Worm (Caenorhabditis elegans) whole organism, L4 larva: ENCODE results near the gene sqv-2.

ENCODE experiments used
- D1046.2 ChIP-seq: fragments of 200-800 bp; sonication (Bioruptor generic); IDR thresholded peaks from 2 replicates; pipeline ENCODE4 v1.3.6; 2022; ENCODE audit warnings: missing genetic modification characterization, missing compliant biosample characterization
- F26F4.8 ChIP-seq: fragments of 200-800 bp; sonication (Bioruptor generic); conservative IDR thresholded peaks from 2 replicates; pipeline ENCODE4 v1.3.6; 2022; ENCODE audit warnings: missing genetic modification characterization, missing compliant biosample characterization
- F49E8.2 ChIP-seq: sonication (generic microtip); optimal IDR thresholded peaks from 2 replicates; lab custom pipeline; 2016; ENCODE audit warnings: missing compliant biosample characterization, mild to moderate bottlenecking, missing genetic modification characterization, borderline replicate concordance
- T20F7.1 ChIP-seq: fragments of 200-800 bp; sonication (Bioruptor generic); optimal IDR thresholded peaks from 2 replicates; lab custom pipeline; 2018; ENCODE audit warnings: mild to moderate bottlenecking, missing genetic modification characterization, missing compliant biosample characterization
- T26A8.4 ChIP-seq: fragments of 200-800 bp; sonication (Bioruptor generic); IDR thresholded peaks from 2 replicates; pipeline ENCODE4 v1.3.6; 2022; ENCODE audit warnings: missing genetic modification characterization, missing compliant biosample characterization
- Y75B8A.6 ChIP-seq: fragments of 200-800 bp; sonication (Bioruptor generic); IDR thresholded peaks from 2 replicates; pipeline ENCODE4 v1.3.6; 2022; ENCODE audit warnings: missing genetic modification reagents, missing genetic modification characterization, missing compliant biosample characterization
- ZK337.2 ChIP-seq: fragments of 200-800 bp; sonication (Bioruptor generic); IDR thresholded peaks from 2 replicates; pipeline ENCODE4 v1.3.6; 2022; ENCODE audit warnings: missing genetic modification reagents, missing genetic modification characterization, missing compliant biosample characterization
- aly-2 ChIP-seq: sonication (generic microtip); optimal IDR thresholded peaks from 2 replicates; lab custom pipeline; 2018; ENCODE audit warnings: missing biosample characterization, missing genetic modification characterization
- attf-4 ChIP-seq: sonication (generic microtip); optimal IDR thresholded peaks from 3 replicates; lab custom pipeline; 2017; ENCODE audit warnings: missing biosample characterization, missing genetic modification characterization
- cey-2 ChIP-seq: sonication (generic microtip); optimal IDR thresholded peaks from 3 replicates; lab custom pipeline; 2017; ENCODE audit warnings: missing genetic modification characterization, mild to moderate bottlenecking, missing compliant biosample characterization, antibody characterized with exemption, borderline replicate concordance; ENCODE audit not compliant: insufficient read depth
- ctbp-1 ChIP-seq: fragments of 200-800 bp; sonication (Bioruptor generic); IDR thresholded peaks from 2 replicates; pipeline ENCODE4 v1.3.6; 2022; ENCODE audit warnings: missing genetic modification reagents, missing genetic modification characterization, missing compliant biosample characterization
- daf-16 ChIP-seq, 3 experiments: sonication (generic microtip); optimal IDR thresholded peaks; 2 replicates each; lab custom pipeline; 2016 to 2017; ENCODE audit warnings: missing genetic modification characterization in 3 of 3, missing genetic modification reagents in 3 of 3, mild to moderate bottlenecking in 2 of 3, missing compliant biosample characterization in 2 of 3, missing biosample characterization in 1 of 3, moderate library complexity in 1 of 3
- dmd-9 ChIP-seq: fragments of 200-800 bp; sonication (Bioruptor generic); IDR thresholded peaks from 2 replicates; pipeline ENCODE4 v1.3.6; 2022; ENCODE audit warnings: missing genetic modification reagents, missing genetic modification characterization, missing compliant biosample characterization
- dve-1 ChIP-seq: sonication (generic microtip); optimal IDR thresholded peaks from 2 replicates; lab custom pipeline; 2017; ENCODE audit warnings: antibody characterized with exemption, mild to moderate bottlenecking, missing genetic modification characterization, missing compliant biosample characterization; ENCODE audit not compliant: insufficient read depth
- egl-27 ChIP-seq: sonication (generic microtip); optimal IDR thresholded peaks from 3 replicates; lab custom pipeline; 2017; ENCODE audit warnings: missing biosample characterization, missing genetic modification reagents, missing genetic modification characterization
- egl-43 ChIP-seq: fragments of 200-800 bp; sonication (Bioruptor generic); IDR thresholded peaks from 2 replicates; pipeline ENCODE4 v1.3.6; 2022; ENCODE audit warnings: missing genetic modification reagents, missing genetic modification characterization, missing compliant biosample characterization
- fos-1 ChIP-seq: fragments of 150-350 bp; optimal IDR thresholded peaks from 2 replicates; lab custom pipeline; 2014; ENCODE audit warnings: missing biosample characterization, missing genetic modification characterization
- hlh-11 ChIP-seq: fragments of 200-800 bp; sonication (Bioruptor generic); optimal IDR thresholded peaks from 2 replicates; lab custom pipeline; 2018; ENCODE audit warnings: mild to moderate bottlenecking, missing genetic modification characterization, missing compliant biosample characterization
- lin-1 ChIP-seq: fragments of 200-800 bp; sonication (Bioruptor generic); IDR thresholded peaks from 2 replicates; pipeline ENCODE4 v1.3.6; 2022; ENCODE audit warnings: missing genetic modification reagents, missing genetic modification characterization, missing compliant biosample characterization
- lin-13 ChIP-seq: fragments of 150-350 bp; optimal IDR thresholded peaks from 2 replicates; lab custom pipeline; 2014; ENCODE audit warnings: missing biosample characterization, missing genetic modification reagents, missing genetic modification characterization
- lin-29 ChIP-seq: fragments of 200-800 bp; sonication (Bioruptor generic); IDR thresholded peaks from 2 replicates; pipeline ENCODE4 v1.3.6; 2022; ENCODE audit warnings: missing genetic modification reagents, missing genetic modification characterization, missing compliant biosample characterization
- madf-9 ChIP-seq: fragments of 200-800 bp; sonication (Bioruptor generic); conservative IDR thresholded peaks from 2 replicates; pipeline ENCODE4 v1.3.6; 2022; ENCODE audit warnings: missing genetic modification reagents, missing genetic modification characterization, missing compliant biosample characterization
- mdt-29 ChIP-seq: fragments of 200-800 bp; sonication (Bioruptor generic); IDR thresholded peaks from 2 replicates; pipeline ENCODE4 v1.3.6; 2022; ENCODE audit warnings: missing genetic modification reagents, missing genetic modification characterization, missing compliant biosample characterization
- mes-2 ChIP-seq: sonication (generic microtip); optimal IDR thresholded peaks from 2 replicates; lab custom pipeline; 2016; ENCODE audit warnings: missing genotype, mild to moderate bottlenecking, missing genetic modification characterization, missing compliant biosample characterization; ENCODE audit not compliant: poor library complexity, severe bottlenecking
- nhr-10 ChIP-seq: fragments of 150-350 bp; optimal IDR thresholded peaks from 2 replicates; lab custom pipeline; 2014; ENCODE audit warnings: missing biosample characterization, missing genetic modification characterization
- nhr-102 ChIP-seq: sonication (generic microtip); optimal IDR thresholded peaks from 2 replicates; lab custom pipeline; 2016; ENCODE audit warnings: mild to moderate bottlenecking, missing genetic modification characterization, moderate library complexity, missing compliant biosample characterization
- nhr-28 ChIP-seq: fragments of 150-350 bp; optimal IDR thresholded peaks from 2 replicates; lab custom pipeline; 2014; ENCODE audit warnings: missing biosample characterization, missing genetic modification characterization
- nhr-48 ChIP-seq: sonication (generic microtip); optimal IDR thresholded peaks from 2 replicates; lab custom pipeline; 2016; ENCODE audit warnings: mild to moderate bottlenecking, missing genetic modification characterization, missing compliant biosample characterization
- php-3 ChIP-seq: fragments of 200-800 bp; sonication (Bioruptor generic); IDR thresholded peaks from 2 replicates; pipeline ENCODE4 v1.3.6; 2022; ENCODE audit warnings: missing genetic modification reagents, missing genetic modification characterization, missing compliant biosample characterization
- sdz-12 ChIP-seq: fragments of 200-800 bp; sonication (Bioruptor generic); optimal IDR thresholded peaks from 2 replicates; lab custom pipeline; 2018; ENCODE audit warnings: mild to moderate bottlenecking, missing genetic modification characterization, missing compliant biosample characterization
- set-16 ChIP-seq: fragments of 200-800 bp; sonication (Bioruptor generic); IDR thresholded peaks from 2 replicates; pipeline ENCODE4 v1.3.6; 2022; ENCODE audit warnings: missing genetic modification reagents, missing genetic modification characterization, missing compliant biosample characterization
- spr-3 ChIP-seq: fragments of 200-800 bp; sonication (Bioruptor generic); optimal IDR thresholded peaks from 2 replicates; lab custom pipeline; 2018; ENCODE audit warnings: mild to moderate bottlenecking, missing genetic modification characterization, missing compliant biosample characterization
- tag-97 ChIP-seq: fragments of 200-800 bp; sonication (Bioruptor generic); IDR thresholded peaks from 2 replicates; pipeline ENCODE4 v1.3.6; 2022; ENCODE audit warnings: missing genetic modification characterization, missing compliant biosample characterization
- unc-130 ChIP-seq: sonication (generic microtip); optimal IDR thresholded peaks from 2 replicates; lab custom pipeline; 2016; ENCODE audit warnings: missing genetic modification reagents, missing genetic modification characterization, missing compliant biosample characterization
- zfp-2 ChIP-seq: sonication (generic microtip); optimal IDR thresholded peaks from 2 replicates; lab custom pipeline; 2016; ENCODE audit warnings: mild to moderate bottlenecking, missing genetic modification characterization, missing compliant biosample characterization
- zip-2 ChIP-seq: fragments of 150-350 bp; optimal IDR thresholded peaks from 2 replicates; lab custom pipeline; 2014; ENCODE audit warnings: missing biosample characterization, missing genetic modification characterization

Gene sqv-2

DNA sequence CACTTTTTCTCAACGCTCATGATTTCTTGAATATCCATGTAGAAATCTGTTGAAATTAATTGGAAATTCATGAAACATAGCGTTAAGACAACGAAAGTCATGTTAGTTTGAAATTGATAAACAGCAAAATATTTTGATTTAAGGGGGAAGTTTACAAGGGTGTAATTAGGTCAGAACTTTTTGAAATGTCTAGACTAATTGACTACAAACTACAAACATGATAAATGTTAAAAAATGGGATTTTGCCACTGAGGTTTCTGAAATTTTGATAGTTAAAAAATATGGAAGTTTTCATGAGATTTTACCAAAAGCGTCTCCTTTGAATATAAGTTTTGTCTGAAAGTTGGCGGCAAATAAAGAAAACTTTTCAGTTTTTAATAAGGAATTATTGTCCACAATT lies 43.7 kb upstream of the sqv-2 start, which contains the start of gene irld-65:
Gene irld-65 (minus strand): TSS at position 101 of the 400 bp plus-strand sequence.
- TF ChIP-seq dve-1 (tag; lab: Kevin White, UChicago) (no peak), lin-29 (GFP tag; lab: Robert Waterston, UW) (no peak), madf-9 (GFP tag; lab: Robert Waterston, UW) (no peak), nhr-102 (tag; lab: Kevin White, UChicago) (no peak), cey-2 (tag; lab: Kevin White, UChicago) (no peak)
- TF ChIP-seq, all 104 proteins: peak for 0

- TF ChIP-seq zip-2 (tag; lab: Kevin White, UChicago), result no peak
- TF ChIP-seq nhr-10, result no peak
Measured at ce11 chrII:2934354-2934753, 40.2 kb upstream of the sqv-2 start, which contains the start of gene irld-67. TSS of gene irld-67 (minus strand) at chrII:2934454.

- no peak for TF ChIP-seq dmd-9 (GFP tag; lab: Robert Waterston, UW)
- 0 out of 2 replicates have a peak, but pooled peaks have one; percentile 21 for TF ChIP-seq set-16 (GFP tag; lab: Robert Waterston, UW)
- no peak for TF ChIP-seq tag-97 (GFP tag; lab: Robert Waterston, UW)
- no peak for TF ChIP-seq Y75B8A.6 (GFP tag; lab: Robert Waterston, UW)
- no peak for TF ChIP-seq nhr-48
- TF ChIP-seq spr-3 (GFP tag; lab: Kevin White, UChicago), result no peak
- TF ChIP-seq ZK337.2 (GFP tag; lab: Robert Waterston, UW), result no peak
Measured at ce11 chrII:2931564-2931963, 37.4 kb upstream of the sqv-2 start.

DNA sequence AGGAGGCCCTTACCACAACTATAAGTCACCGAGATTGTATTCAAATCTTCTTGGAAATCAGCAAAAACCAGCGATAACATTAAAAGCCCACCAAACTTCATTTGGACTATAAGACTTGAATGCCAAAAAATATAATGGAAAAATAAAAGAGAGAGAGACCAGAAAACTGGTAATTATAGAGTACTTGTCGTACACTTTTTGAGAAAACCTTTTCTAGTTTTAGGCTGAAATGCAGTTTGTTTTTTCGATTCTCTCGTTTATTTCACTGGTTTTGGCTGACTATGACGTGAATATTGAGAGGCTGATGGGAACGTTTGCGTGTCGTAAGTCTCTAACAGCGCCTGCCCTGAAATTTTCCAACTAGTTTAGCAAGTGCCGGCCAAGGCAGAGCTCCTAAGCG lies 36.3 kb upstream of the sqv-2 start, which contains the start of the genes irld-64 and irld-63:
Gene irld-64 (minus strand): TSS at position 101 of the 400 bp plus-strand sequence.
Gene irld-63 (plus strand): TSS at position 230 of the 400 bp plus-strand sequence.
- TF ChIP-seq daf-16 (GFP tag; optimal IDR thresholded peaks at IDR 0.05; lab: Kevin White, UChicago) (no peak), daf-16 (tag; optimal IDR thresholded peaks at IDR 0.05; lab: Kevin White, UChicago) (no peak), zip-2 (tag; lab: Kevin White, UChicago) (no peak), php-3 (GFP tag; lab: Robert Waterston, UW) (no peak), F49E8.2 (tag; lab: Kevin White, UChicago) (no peak), mdt-29 (no peak), hlh-11 (tag; lab: Kevin White, UChicago) (no peak), mes-2 (tag; lab: Kevin White, UChicago) (no peak), aly-2 (tag; lab: Kevin White, UChicago) (no peak), unc-130 (GFP tag; lab: Kevin White, UChicago) (no peak), lin-13 (GFP tag; lab: Kevin White, UChicago) (no peak), ctbp-1 (GFP tag; lab: Robert Waterston, UW) (no peak), zfp-2 (tag; lab: Kevin White, UChicago) (no peak), nhr-28 (tag; lab: Kevin White, UChicago) (no peak)

- TF ChIP-seq zip-2 (tag; lab: Kevin White, UChicago) (no peak), nhr-48 (no peak), lin-13 (GFP tag; lab: Kevin White, UChicago) (no peak), D1046.2 (GFP tag; lab: Robert Waterston, UW) (0 out of 2 replicates have a peak, but pooled peaks have one; percentile 41), F26F4.8 (GFP tag; lab: Robert Waterston, UW) (no peak), T20F7.1 (GFP tag; lab: Kevin White, UChicago) (no peak), fos-1 (tag; lab: Kevin White, UChicago) (no peak), T26A8.4 (no peak), egl-27 (tag; lab: Kevin White, UChicago) (no peak), set-16 (GFP tag; lab: Robert Waterston, UW) (peak; percentile 77), attf-4 (no peak), nhr-10 (no peak), unc-130 (GFP tag; lab: Kevin White, UChicago) (no peak), egl-43 (GFP tag; lab: Robert Waterston, UW) (0 out of 2 replicates have a peak, but pooled peaks have one; percentile 12), sdz-12 (GFP tag; lab: Kevin White, UChicago) (no peak), spr-3 (GFP tag; lab: Kevin White, UChicago) (no peak), lin-1 (GFP tag; lab: Robert Waterston, UW) (no peak)
- TF ChIP-seq, all 104 proteins: peak for 3
Measured at ce11 chrII:2929846-2930245, 35.7 kb upstream of the sqv-2 start.
